Fruit fly (Drosophila melanogaster): Measurements from ENCODE around the gene ebd2.

DNA sequence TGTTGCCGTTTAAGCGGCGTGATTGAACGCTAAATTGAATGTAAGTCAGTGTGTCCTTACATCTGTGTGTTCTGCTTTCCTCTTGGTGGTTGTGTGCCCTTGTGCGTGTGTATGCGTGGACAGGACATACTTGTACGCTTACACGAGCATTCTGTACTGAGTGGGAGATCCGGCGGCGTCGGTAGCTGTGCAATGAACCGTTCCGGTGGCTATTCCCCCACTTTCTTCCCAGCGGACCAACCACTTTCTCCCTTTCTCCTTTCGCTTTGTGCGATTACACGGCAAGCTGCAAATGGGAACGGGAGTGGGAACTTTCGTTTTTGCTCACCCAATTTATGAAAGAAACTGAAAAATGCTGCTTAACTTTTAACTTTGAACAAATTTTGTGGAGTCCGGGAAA, 24.4 kb downstream of the ebd2 start:
- no peak for TF ChIP-seq Sin3A (optimal IDR thresholded peaks at IDR 0.05)
- TF ChIP-seq ttk (optimal IDR thresholded peaks at IDR 0.05): no peak
- no peak for TF ChIP-seq h (optimal IDR thresholded peaks at IDR 0.05)
- TF ChIP-seq psq (optimal IDR thresholded peaks at IDR 0.05): no peak
- no peak for TF ChIP-seq insv (optimal IDR thresholded peaks at IDR 0.05)
- no peak for TF ChIP-seq Myc (optimal IDR thresholded peaks at IDR 0.05)

Data from Kc167 (cell line).